Fruit fly (Drosophila melanogaster) whole organism, larva: Measurements from ENCODE around the gene sgg.
"Not testable (repeated sequence)": the region's sequence is repeated elsewhere in the genome, so short reads cannot be mapped to it uniquely, and the experiment has no call there.

Experiments used
- noc ChIP-seq: fragments of 200-800 bp; sonication (Bioruptor generic); optimal IDR thresholded peaks from 3 replicates; lab custom pipeline; 2019; ENCODE audit warnings: missing biosample characterization, mild to moderate bottlenecking, missing genetic modification characterization, moderate library complexity

Gene sgg

dm6 chrX:2633847-2634776 is at the start of gene sgg:
Gene sgg (plus strand): TSS chrX:2633952.
- no peak for TF ChIP-seq noc

- TF ChIP-seq noc, result no peak
Measured at dm6 chrX:2585055-2585715, 48.6 kb upstream of the sgg start, which contains the start of gene CG13760. Gene CG13760 (minus strand): TSS chrX:2585699.

- no peak for TF ChIP-seq noc
Measured at dm6 chrX:2585716-2586082, 48.1 kb upstream of the sgg start, which contains the start of gene wds. Gene wds (plus strand): TSS chrX:2585980.

dm6 chrX:2588415-2589411 is 45.0 kb upstream of the sgg start, which contains the start of gene egh:
Gene egh (plus strand): TSS chrX:2588503.
- TF ChIP-seq noc, result peak; percentile 31

- TF ChIP-seq noc, result peak; percentile 94
Measured at dm6 chrX:2589446-2590038, 44.2 kb upstream of the sgg start.

- TF ChIP-seq noc, result no peak
Measured at dm6 chrX:2590607-2591006, 43.1 kb upstream of the sgg start.

- TF ChIP-seq noc, result peak; percentile 86
Measured at dm6 chrX:2591315-2591999, 42.3 kb upstream of the sgg start.

- no peak for TF ChIP-seq noc
Measured at dm6 chrX:2592243-2592642, 41.5 kb upstream of the sgg start.

dm6 chrX:2593094-2593752 is 40.5 kb upstream of the sgg start:
- TF ChIP-seq noc, result no peak

dm6 chrX:2593753-2594096 is 40.0 kb upstream of the sgg start:
- peak; percentile 96 for TF ChIP-seq noc

dm6 chrX:2603851-2604505 is 29.8 kb upstream of the sgg start, which contains the start of the genes Klp3A and Zw10:
Gene Klp3A (minus strand): TSS chrX:2604052.
Gene Zw10 (plus strand): TSS chrX:2604197.
- peak; percentile 20 for TF ChIP-seq noc

dm6 chrX:2608470-2609157 is 25.1 kb upstream of the sgg start, which contains the start of gene Smyd3:
Gene Smyd3 (minus strand): TSS chrX:2608876.
- peak; percentile 74 for TF ChIP-seq noc

- not testable (repeated sequence) for TF ChIP-seq noc
Measured at dm6 chrX:2610236-2610635, 23.5 kb upstream of the sgg start, which contains the start of gene eIF3g1. Gene eIF3g1 (minus strand): TSS chrX:2610336.
